Fruit fly (Drosophila melanogaster) whole organism, embryonic: ENCODE results near the gene dysf.

Experiments
- Abd-B ChIP-seq: fragments of 200-800 bp; sonication (Bioruptor generic); optimal IDR thresholded peaks from 2 replicates; lab custom pipeline; 2018; ENCODE audit warnings: missing biosample characterization, mild to moderate bottlenecking, missing genetic modification characterization, moderate library complexity
- Atf-2 ChIP-seq: fragments of 200-800 bp; sonication (Bioruptor generic); optimal IDR thresholded peaks from 2 replicates; lab custom pipeline; 2016; ENCODE audit warnings: missing biosample characterization, missing genetic modification characterization
- Atf6 ChIP-seq: fragments of 200-800 bp; sonication (Bioruptor generic); IDR thresholded peaks from 2 replicates; pipeline ENCODE4 v1.3.6; 2022; ENCODE audit warnings: missing biosample characterization, missing genetic modification characterization
- BEAF-32 ChIP-seq: fragments of 200-800 bp; sonication (Bioruptor generic); optimal IDR thresholded peaks from 3 replicates; lab custom pipeline; 2017; ENCODE audit warnings: missing biosample characterization, missing genetic modification characterization, mild to moderate bottlenecking, moderate library complexity, missing genetic modification reagents
- CG10267 ChIP-seq: fragments of 200-800 bp; sonication (Bioruptor generic); optimal IDR thresholded peaks from 2 replicates; lab custom pipeline; 2018; ENCODE audit warnings: missing biosample characterization, mild to moderate bottlenecking, missing genetic modification characterization, moderate library complexity
- CG13287 ChIP-seq: fragments of 200-800 bp; sonication (Bioruptor generic); IDR thresholded peaks from 2 replicates; pipeline ENCODE4 v1.3.6; 2022; ENCODE audit warnings: missing biosample characterization, missing genetic modification characterization; ENCODE audit not compliant: partially characterized antibody
- CG1602 ChIP-seq: fragments of 200-800 bp; sonication (Bioruptor generic); optimal IDR thresholded peaks from 3 replicates; lab custom pipeline; 2016; ENCODE audit warnings: missing biosample characterization, missing genetic modification characterization
- CG16863 ChIP-seq: fragments of 200-800 bp; sonication (Bioruptor generic); optimal IDR thresholded peaks from 3 replicates; lab custom pipeline; 2016; ENCODE audit warnings: missing biosample characterization, missing genetic modification characterization
- CG17802 ChIP-seq: fragments of 200-800 bp; sonication (Bioruptor generic); optimal IDR thresholded peaks from 2 replicates; lab custom pipeline; 2018; ENCODE audit warnings: missing biosample characterization, mild to moderate bottlenecking, missing genetic modification characterization, moderate library complexity
- CG1792 ChIP-seq: fragments of 200-800 bp; sonication (Bioruptor generic); optimal IDR thresholded peaks from 2 replicates; lab custom pipeline; 2016; ENCODE audit warnings: missing biosample characterization, missing genetic modification characterization
- CG18011 ChIP-seq: fragments of 200-800 bp; sonication (Bioruptor generic); optimal IDR thresholded peaks from 2 replicates; lab custom pipeline; 2017; ENCODE audit warnings: missing biosample characterization, missing genetic modification characterization, mild to moderate bottlenecking, moderate library complexity, missing genotype
- CG2129 ChIP-seq: fragments of 200-800 bp; sonication (Bioruptor generic); IDR thresholded peaks from 2 replicates; pipeline ENCODE4 v1.3.6; 2022; ENCODE audit warnings: missing biosample characterization, missing genetic modification characterization; ENCODE audit not compliant: partially characterized antibody
- CG2712 ChIP-seq: fragments of 200-800 bp; optimal IDR thresholded peaks from 3 replicates; lab custom pipeline; 2019; ENCODE audit warnings: missing biosample characterization, mild to moderate bottlenecking, missing genetic modification characterization, moderate library complexity
- CG6689 ChIP-seq: fragments of 200-800 bp; sonication (Bioruptor generic); IDR thresholded peaks from 2 replicates; pipeline ENCODE4 v1.3.6; 2022; ENCODE audit warnings: missing biosample characterization, missing genetic modification characterization
- CG9215 ChIP-seq: fragments of 200-800 bp; sonication (Bioruptor generic); IDR thresholded peaks from 2 replicates; pipeline ENCODE4 v1.3.6; 2022; ENCODE audit warnings: missing biosample characterization, missing genetic modification characterization
- CG9727 ChIP-seq: fragments of 200-800 bp; sonication (Bioruptor generic); optimal IDR thresholded peaks from 3 replicates; lab custom pipeline; 2017; ENCODE audit warnings: missing biosample characterization, mild to moderate bottlenecking, missing genetic modification characterization
- CrebB ChIP-seq: fragments of 200-800 bp; sonication (Bioruptor generic); optimal IDR thresholded peaks from 3 replicates; lab custom pipeline; 2018; ENCODE audit warnings: missing biosample characterization, mild to moderate bottlenecking, missing genetic modification characterization
- D19B ChIP-seq: fragments of 200-800 bp; sonication (Bioruptor generic); optimal IDR thresholded peaks from 2 replicates; lab custom pipeline; 2017; ENCODE audit warnings: missing biosample characterization, mild to moderate bottlenecking, missing genetic modification characterization
- Hand ChIP-seq: fragments of 200-800 bp; sonication (Bioruptor generic); optimal IDR thresholded peaks from 2 replicates; lab custom pipeline; 2017; ENCODE audit warnings: mild to moderate bottlenecking, missing biosample characterization, missing genetic modification reagents, missing genetic modification characterization
- Lpt ChIP-seq: fragments of >200 bp; optimal IDR thresholded peaks from 2 replicates; lab custom pipeline; 2018; ENCODE audit warnings: missing biosample characterization, missing genetic modification characterization
- Nf-YC ChIP-seq: fragments of 200-800 bp; optimal IDR thresholded peaks from 3 replicates; lab custom pipeline; 2019; ENCODE audit warnings: missing biosample characterization, mild to moderate bottlenecking, missing genetic modification characterization, moderate library complexity
- TFAM ChIP-seq: fragments of 200-800 bp; sonication (Bioruptor generic); optimal IDR thresholded peaks from 2 replicates; lab custom pipeline; 2017; ENCODE audit warnings: missing biosample characterization, missing genetic modification characterization, inconsistent platforms
- aop ChIP-seq: fragments of 200-800 bp; sonication (Bioruptor generic); IDR thresholded peaks from 2 replicates; pipeline ENCODE4 v1.3.6; 2022; ENCODE audit warnings: missing biosample characterization, missing genetic modification characterization
- ato ChIP-seq: fragments of 200-800 bp; sonication (Bioruptor generic); IDR thresholded peaks from 2 replicates; pipeline ENCODE4 v1.3.6; 2022; ENCODE audit warnings: missing biosample characterization, missing genetic modification characterization; ENCODE audit not compliant: partially characterized antibody
- bigmax ChIP-seq: fragments of 200-800 bp; sonication (Bioruptor generic); optimal IDR thresholded peaks from 2 replicates; lab custom pipeline; 2018; ENCODE audit warnings: missing biosample characterization, mild to moderate bottlenecking, missing genetic modification characterization
- chif ChIP-seq, 2 experiments: fragments of 200-800 bp; sonication (Bioruptor generic); optimal IDR thresholded peaks; 3 replicates each; lab custom pipeline; 2016; ENCODE audit warnings: missing biosample characterization in 2 of 2, missing genetic modification characterization in 2 of 2
- crc ChIP-seq: fragments of 200-800 bp; sonication (Bioruptor generic); optimal IDR thresholded peaks from 2 replicates; lab custom pipeline; 2016; ENCODE audit warnings: missing biosample characterization, missing genetic modification characterization
- croc ChIP-seq: fragments of 200-800 bp; sonication (Bioruptor generic); conservative IDR thresholded peaks from 3 replicates; pipeline ENCODE4 v1.3.6; 2022; ENCODE audit warnings: missing biosample characterization, missing genetic modification characterization
- dati ChIP-seq: fragments of 200-800 bp; sonication (Bioruptor generic); IDR thresholded peaks from 2 replicates; pipeline ENCODE4 v1.3.6; 2022; ENCODE audit warnings: missing biosample characterization, missing genetic modification characterization
- dmrt11E ChIP-seq: fragments of 200-800 bp; sonication (Bioruptor generic); optimal IDR thresholded peaks from 3 replicates; lab custom pipeline; 2018; ENCODE audit warnings: missing biosample characterization, mild to moderate bottlenecking, missing genetic modification characterization, moderate library complexity
- dpn ChIP-seq, 2 experiments: fragments of 200-800 bp; sonication (Bioruptor generic); optimal IDR thresholded peaks; 3 replicates each; lab custom pipeline; 2016; ENCODE audit warnings: missing biosample characterization in 2 of 2, missing genetic modification characterization in 2 of 2
- emc ChIP-seq: fragments of 200-800 bp; sonication (Bioruptor generic); optimal IDR thresholded peaks from 2 replicates; lab custom pipeline; 2016; ENCODE audit warnings: missing biosample characterization, missing genetic modification characterization
- en ChIP-seq: fragments of 200-800 bp; sonication (Bioruptor generic); optimal IDR thresholded peaks from 2 replicates; lab custom pipeline; 2016; ENCODE audit warnings: missing biosample characterization, missing genetic modification characterization
- fd3F ChIP-seq: fragments of 200-800 bp; sonication (Bioruptor generic); optimal IDR thresholded peaks from 2 replicates; lab custom pipeline; 2018; ENCODE audit warnings: missing biosample characterization, mild to moderate bottlenecking, missing genetic modification characterization, moderate library complexity
- hb ChIP-seq: fragments of 200-800 bp; sonication (Bioruptor generic); IDR thresholded peaks from 3 replicates; pipeline ENCODE4 v1.3.6; 2022; ENCODE audit warnings: missing biosample characterization, missing genetic modification characterization; ENCODE audit not compliant: partially characterized antibody
- ind ChIP-seq: fragments of 200-800 bp; sonication (Bioruptor generic); optimal IDR thresholded peaks from 3 replicates; lab custom pipeline; 2016; ENCODE audit warnings: missing biosample characterization, missing genetic modification characterization
- jing ChIP-seq: fragments of 200-800 bp; sonication (Bioruptor generic); optimal IDR thresholded peaks from 2 replicates; lab custom pipeline; 2018; ENCODE audit warnings: missing biosample characterization, mild to moderate bottlenecking, missing genetic modification characterization
- lab ChIP-seq: fragments of 200-800 bp; sonication (Bioruptor generic); optimal IDR thresholded peaks from 3 replicates; lab custom pipeline; 2017; ENCODE audit warnings: missing biosample characterization, missing genetic modification characterization, mild to moderate bottlenecking, moderate library complexity, missing genetic modification reagents
- lola ChIP-seq, 3 experiments: fragments of >200 bp in 2 of 3; fragments of 200-800 bp in 1 of 3; sonication (Bioruptor generic) in 1 of 3; optimal IDR thresholded peaks; 2 replicates each; lab custom pipeline; 2017 to 2019; ENCODE audit warnings: missing biosample characterization in 3 of 3, missing genetic modification characterization in 3 of 3, mild to moderate bottlenecking in 1 of 3, moderate library complexity in 1 of 3
- prd ChIP-seq, 3 experiments: fragments of >200 bp in 2 of 3; fragments of 200-800 bp in 1 of 3; sonication (Bioruptor generic) in 1 of 3; optimal IDR thresholded peaks in 2 of 3; IDR thresholded peaks in 1 of 3; 2 replicates in 2 of 3; 3 replicates in 1 of 3; pipeline versions ENCODE4 v1.3.6 to Lab custom; 2017 to 2022; ENCODE audit warnings: missing biosample characterization in 1 of 3, missing genetic modification characterization in 1 of 3
- pros ChIP-seq: fragments of 200-800 bp; sonication (Bioruptor generic); optimal IDR thresholded peaks from 3 replicates; lab custom pipeline; 2019; ENCODE audit warnings: missing biosample characterization, mild to moderate bottlenecking, missing genetic modification characterization, moderate library complexity
- sima ChIP-seq: fragments of 200-800 bp; sonication (Bioruptor generic); optimal IDR thresholded peaks from 2 replicates; lab custom pipeline; 2016; ENCODE audit warnings: missing biosample characterization, missing genetic modification characterization
- sna ChIP-seq: fragments of 200-800 bp; sonication (Bioruptor generic); IDR thresholded peaks from 2 replicates; pipeline ENCODE4 v1.3.6; 2022; ENCODE audit warnings: missing biosample characterization, missing genetic modification characterization; ENCODE audit not compliant: partially characterized antibody
- tap ChIP-seq: fragments of 200-800 bp; optimal IDR thresholded peaks from 3 replicates; lab custom pipeline; 2019; ENCODE audit warnings: missing biosample characterization, mild to moderate bottlenecking, missing genetic modification characterization, moderate library complexity
- twi ChIP-seq: fragments of 200-800 bp; optimal IDR thresholded peaks from 2 replicates; lab custom pipeline; 2019; ENCODE audit warnings: missing biosample characterization, mild to moderate bottlenecking, missing genetic modification characterization, moderate library complexity
- tx ChIP-seq: fragments of 200-800 bp; sonication (Bioruptor generic); optimal IDR thresholded peaks from 2 replicates; lab custom pipeline; 2016; ENCODE audit warnings: missing biosample characterization, missing genetic modification characterization
- unc-4 ChIP-seq: fragments of 200-800 bp; sonication (Bioruptor generic); IDR thresholded peaks from 2 replicates; pipeline ENCODE4 v1.3.6; 2022; ENCODE audit warnings: missing biosample characterization, missing genetic modification characterization; ENCODE audit not compliant: partially characterized antibody
- wor ChIP-seq: fragments of 200-800 bp; sonication (Bioruptor generic); IDR thresholded peaks from 2 replicates; pipeline ENCODE4 v1.3.6; 2022; ENCODE audit warnings: missing biosample characterization, missing genetic modification characterization

dysf gene

dm6 chr3R:26104302-26105140, 6.0 kb upstream of the dysf start (continued):
- TF ChIP-seq Abd-B (GFP tag; lab: Kevin White, UChicago), result no peak
- TF ChIP-seq en (GFP tag; lab: Kevin White, UChicago), result no peak
- no peak for TF ChIP-seq bigmax (GFP tag; lab: Kevin White, UChicago)
- no peak for TF ChIP-seq jing (GFP tag; lab: Kevin White, UChicago)
- TF ChIP-seq CG2129, result no peak
- no peak for TF ChIP-seq Hand (GFP tag; lab: Kevin White, UChicago)
- no peak for TF ChIP-seq tap (tag; lab: Kevin White, UChicago)
- TF ChIP-seq crc (GFP tag; lab: Kevin White, UChicago), result no peak
- no peak for TF ChIP-seq fd3F (GFP tag; lab: Kevin White, UChicago)
- TF ChIP-seq sima, result no peak
- TF ChIP-seq CG13287 (GFP tag; lab: Robert Waterston, UW), result no peak
- TF ChIP-seq CG2712 (tag; lab: Kevin White, UChicago), result peak; percentile 14
- TF ChIP-seq CrebB (tag; lab: Kevin White, UChicago), result no peak
- no peak for TF ChIP-seq ato (GFP tag; lab: Robert Waterston, UW)
- TF ChIP-seq Atf6, result peak; percentile 43
- TF ChIP-seq dmrt11E (tag; lab: Kevin White, UChicago), result peak; percentile 45
- TF ChIP-seq Atf-2, result no peak
- TF ChIP-seq croc (GFP tag; lab: Robert Waterston, UW), result no peak
- TF ChIP-seq tx (GFP tag; lab: Kevin White, UChicago), result no peak
- no peak for TF ChIP-seq lola (GFP tag; optimal IDR thresholded peaks at IDR 0.05; lab: Kevin White, UChicago)
- no peak for TF ChIP-seq ind (GFP tag; lab: Kevin White, UChicago)
- TF ChIP-seq CG18011, result no peak
- TF ChIP-seq chif (GFP tag; optimal IDR thresholded peaks at IDR 0.05; lab: Kevin White, UChicago), result no peak
- no peak for TF ChIP-seq prd (optimal IDR thresholded peaks at IDR 0.05; lab: Kevin White, UChicago)
- peak; percentile 44; the same call in 1 of the 3 replicates for TF ChIP-seq prd (GFP tag; IDR thresholded peaks at IDR 0.05; lab: Robert Waterston, UW)
- no peak for TF ChIP-seq CG16863
- no peak for TF ChIP-seq Lpt (GFP tag; lab: Kevin White, UChicago)
- no peak for TF ChIP-seq hb (GFP tag; lab: Robert Waterston, UW)
- no peak for TF ChIP-seq CG1602 (GFP tag; lab: Kevin White, UChicago)
- TF ChIP-seq CG10267 (tag; lab: Kevin White, UChicago), result no peak
- TF ChIP-seq aop (GFP tag; lab: Robert Waterston, UW), result no peak
- TF ChIP-seq dati (GFP tag; lab: Robert Waterston, UW), result no peak
- TF ChIP-seq lab (GFP tag; lab: Kevin White, UChicago), result peak; percentile 75
- TF ChIP-seq D19B (GFP tag; lab: Kevin White, UChicago), result peak; percentile 51
- no peak for TF ChIP-seq pros (GFP tag; lab: Kevin White, UChicago)
- no peak for TF ChIP-seq CG1792
- TF ChIP-seq CG6689 (GFP tag; lab: Robert Waterston, UW), result no peak
- no peak for TF ChIP-seq unc-4
- no peak for TF ChIP-seq Nf-YC (tag; lab: Kevin White, UChicago)
- peak; percentile 36; the same call in 1 of the 2 replicates for TF ChIP-seq CG9215
- TF ChIP-seq emc (GFP tag; lab: Kevin White, UChicago), result no peak
- no peak for TF ChIP-seq wor (GFP tag; lab: Robert Waterston, UW)
- TF ChIP-seq BEAF-32 (GFP tag; lab: Kevin White, UChicago), result no peak
- no peak for TF ChIP-seq dpn (GFP tag; optimal IDR thresholded peaks at IDR 0.05; lab: Kevin White, UChicago)
- TF ChIP-seq sna (GFP tag; lab: Robert Waterston, UW), result no peak
- TF ChIP-seq twi (tag; lab: Kevin White, UChicago), result no peak
- TF ChIP-seq TFAM (GFP tag; lab: Kevin White, UChicago), result no peak
- peak; percentile 40 for TF ChIP-seq CG9727 (GFP tag; lab: Kevin White, UChicago)
- no peak for TF ChIP-seq CG17802 (tag; lab: Kevin White, UChicago)
